ENCODE assay signal across 1 fruit fly cellular context in the genomic region with DNA sequence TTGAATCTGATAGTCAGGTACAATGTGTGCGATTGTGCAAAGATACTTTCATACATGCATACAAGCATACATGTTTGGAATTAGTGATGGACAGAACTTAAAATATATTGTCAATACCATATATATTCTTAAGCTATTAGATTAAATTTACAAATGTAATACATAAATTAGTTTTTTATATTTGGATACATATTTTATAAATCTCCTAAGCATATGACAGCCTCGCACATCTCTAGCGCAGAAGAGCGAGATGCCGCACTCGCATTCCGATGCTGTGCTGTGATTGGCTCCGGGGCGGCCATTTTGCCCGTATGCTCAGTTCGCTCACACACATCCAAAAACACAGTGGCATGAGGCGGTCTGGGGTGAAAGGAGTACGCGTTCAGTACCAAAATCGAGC.
TF ChIP-seq lines count a peak whose summit lies in the region.

A gene (plus strand): TSS at position 383 of the 400 bp plus-strand sequence.

TF ChIP-seq in whole organism, embryonic, 481 proteins besides CTCF, POLR2A, EP300 and RAD21 (continued from another document and continues in another):
- TF ChIP-seq CG8359 (GFP tag; optimal IDR thresholded peaks at IDR 0.05; lab: Kevin White, UChicago; ENCODE audit: borderline replicate concordance) (peak; percentile 78), Atf-2 (GFP tag; optimal IDR thresholded peaks at IDR 0.05; lab: Kevin White, UChicago) (no peak), fd64A (GFP tag; optimal IDR thresholded peaks at IDR 0.05; lab: Kevin White, UChicago) (peak; percentile 83), CG2875 (GFP tag; optimal IDR thresholded peaks at IDR 0.05; lab: Kevin White, UChicago) (peak; percentile 90), Drgx (GFP tag; IDR thresholded peaks at IDR 0.05; lab: Robert Waterston, UW) (peak; percentile 95), Hr51 (GFP tag; optimal IDR thresholded peaks at IDR 0.05; lab: Kevin White, UChicago) (peak; percentile 58 to 91), CG4360 (GFP tag; IDR thresholded peaks at IDR 0.05; lab: Robert Waterston, UW) (peak; percentile 75), CG34376 (GFP tag; optimal IDR thresholded peaks at IDR 0.05; lab: Kevin White, UChicago) (peak; percentile 86), Med (GFP tag; lab: Kevin White, UChicago) (peak; percentile 93), Doc3 (GFP tag; IDR thresholded peaks at IDR 0.05; lab: Robert Waterston, UW; ENCODE audit: partially characterized antibody) (peak; percentile 75; the same call in 2 of the 3 replicates), CG6689 (GFP tag; IDR thresholded peaks at IDR 0.05; lab: Robert Waterston, UW) (peak; percentile 95), tna (GFP tag; IDR thresholded peaks at IDR 0.05; lab: Robert Waterston, UW; ENCODE audit: partially characterized antibody) (peak; percentile 52; the same call in 1 of the 2 replicates), Fer3 (tag; optimal IDR thresholded peaks at IDR 0.05; lab: Kevin White, UChicago) (peak; percentile 88), CG32772 (GFP tag; IDR thresholded peaks at IDR 0.05; lab: Robert Waterston, UW) (peak; percentile 94), Xbp1 (GFP tag; optimal IDR thresholded peaks at IDR 0.05; lab: Kevin White, UChicago) (peak; percentile 90), az2 (GFP tag; optimal IDR thresholded peaks at IDR 0.05; lab: Kevin White, UChicago) (peak; percentile 89), HmgD (GFP tag; optimal IDR thresholded peaks at IDR 0.05; lab: Kevin White, UChicago) (no peak), CG13424 (tag; optimal IDR thresholded peaks at IDR 0.05; lab: Kevin White, UChicago) (peak; percentile 94), CG1233 (GFP tag; optimal IDR thresholded peaks at IDR 0.05; lab: Kevin White, UChicago) (peak; percentile 91), Ravus (GFP tag; IDR thresholded peaks at IDR 0.05; lab: Robert Waterston, UW) (peak; percentile 80), dm (GFP tag; optimal IDR thresholded peaks at IDR 0.05; lab: Kevin White, UChicago) (no peak), D19A (tag; optimal IDR thresholded peaks at IDR 0.05; lab: Kevin White, UChicago) (peak; percentile 92), D (optimal IDR thresholded peaks at IDR 0.05; lab: Kevin White, UChicago) (no peak), D (GFP tag; optimal IDR thresholded peaks at IDR 0.05; lab: Kevin White, UChicago) (peak; percentile 85), Ptx1 (GFP tag; IDR thresholded peaks at IDR 0.05; lab: Robert Waterston, UW) (peak; percentile 97), ato (GFP tag; IDR thresholded peaks at IDR 0.05; lab: Robert Waterston, UW; ENCODE audit: partially characterized antibody) (peak; percentile 45; the same call in 1 of the 2 replicates), NfI (GFP tag; optimal IDR thresholded peaks at IDR 0.05; lab: Kevin White, UChicago) (peak; percentile 84), CG8944 (GFP tag; optimal IDR thresholded peaks at IDR 0.05; lab: Kevin White, UChicago) (peak; percentile 31), crol (GFP tag; IDR thresholded peaks at IDR 0.05; lab: Robert Waterston, UW) (peak; percentile 55), ATbp (GFP tag; optimal IDR thresholded peaks at IDR 0.05; lab: Kevin White, UChicago) (peak; percentile 90), CG30020 (tag; optimal IDR thresholded peaks at IDR 0.05; lab: Kevin White, UChicago) (peak; percentile 67), zfh2 (GFP tag; optimal IDR thresholded peaks at IDR 0.05; lab: Kevin White, UChicago) (peak; percentile 29), rib (GFP tag; IDR thresholded peaks at IDR 0.05; lab: Robert Waterston, UW) (peak; percentile 81), usp (GFP tag; optimal IDR thresholded peaks at IDR 0.05; lab: Kevin White, UChicago) (no peak), pzg (GFP tag; optimal IDR thresholded peaks at IDR 0.05; lab: Kevin White, UChicago) (peak; percentile 2), CG10366 (GFP tag; IDR thresholded peaks at IDR 0.05; lab: Robert Waterston, UW) (peak; percentile 94), CG9876 (GFP tag; optimal IDR thresholded peaks at IDR 0.05; lab: Kevin White, UChicago) (no peak), Myb (GFP tag; optimal IDR thresholded peaks at IDR 0.05; lab: Kevin White, UChicago) (no peak), cato (GFP tag; optimal IDR thresholded peaks at IDR 0.05; lab: Kevin White, UChicago; ENCODE audit: borderline replicate concordance) (peak; percentile 77), ara (GFP tag; IDR thresholded peaks at IDR 0.05; lab: Robert Waterston, UW) (peak; percentile 98), zf30C (GFP tag; optimal IDR thresholded peaks at IDR 0.05; lab: Kevin White, UChicago) (no peak), CG2120 (GFP tag; optimal IDR thresholded peaks at IDR 0.05; lab: Kevin White, UChicago) (peak; percentile 76), H2.0 (GFP tag; IDR thresholded peaks at IDR 0.05; lab: Robert Waterston, UW) (peak; percentile 95), CG13123 (GFP tag; optimal IDR thresholded peaks at IDR 0.05; lab: Kevin White, UChicago) (peak; percentile 83), CG14667 (GFP tag; IDR thresholded peaks at IDR 0.05; lab: Robert Waterston, UW) (peak; percentile 93; the same call in 1 of the 2 replicates), unpg (GFP tag; optimal IDR thresholded peaks at IDR 0.05; lab: Kevin White, UChicago) (peak; percentile 96), psq (GFP tag; optimal IDR thresholded peaks at IDR 0.05; lab: Kevin White, UChicago) (peak; percentile 62), twi (tag; optimal IDR thresholded peaks at IDR 0.05; lab: Kevin White, UChicago) (peak; percentile 86), CG11723 (GFP tag; optimal IDR thresholded peaks at IDR 0.05; lab: Kevin White, UChicago) (peak; percentile 86), Usf (GFP tag; optimal IDR thresholded peaks at IDR 0.05; lab: Kevin White, UChicago) (peak; percentile 84), CG3163 (GFP tag; optimal IDR thresholded peaks at IDR 0.05; lab: Kevin White, UChicago) (no peak), Atf3 (GFP tag; optimal IDR thresholded peaks at IDR 0.05; lab: Kevin White, UChicago) (no peak), Kr (GFP tag; optimal IDR thresholded peaks at IDR 0.05; lab: Kevin White, UChicago) (peak; percentile 18), CG3726 (GFP tag; IDR thresholded peaks at IDR 0.05; lab: Robert Waterston, UW) (peak; percentile 90), dimm (GFP tag; IDR thresholded peaks at IDR 0.05; lab: Robert Waterston, UW) (peak; percentile 86), zen (tag; optimal IDR thresholded peaks at IDR 0.05; lab: Kevin White, UChicago) (peak; percentile 96), Rfx (GFP tag; IDR thresholded peaks at IDR 0.05; lab: Robert Waterston, UW) (peak; percentile 94), Spps (tag; optimal IDR thresholded peaks at IDR 0.05; lab: Kevin White, UChicago) (peak; percentile 95), Lpt (GFP tag; optimal IDR thresholded peaks at IDR 0.05; lab: Kevin White, UChicago) (no peak), CG5245 (GFP tag; optimal IDR thresholded peaks at IDR 0.05; lab: Kevin White, UChicago) (peak; percentile 84), row (GFP tag; IDR thresholded peaks at IDR 0.05; lab: Robert Waterston, UW) (peak; percentile 98), bowl (GFP tag; IDR thresholded peaks at IDR 0.05; lab: Robert Waterston, UW) (peak; percentile 90), CG6791 (GFP tag; IDR thresholded peaks at IDR 0.05; lab: Robert Waterston, UW; ENCODE audit: partially characterized antibody) (peak; percentile 58; the same call in 1 of the 3 replicates), CG4730 (GFP tag; IDR thresholded peaks at IDR 0.05; lab: Robert Waterston, UW) (peak; percentile 94), insv (GFP tag; optimal IDR thresholded peaks at IDR 0.05; lab: Kevin White, UChicago) (peak in 1 of 2 experiments; percentile 52), CHES-1-like (GFP tag; optimal IDR thresholded peaks at IDR 0.05; lab: Kevin White, UChicago) (no peak), stwl (tag; optimal IDR thresholded peaks at IDR 0.05; lab: Kevin White, UChicago) (peak; percentile 70), E2f2 (GFP tag; IDR thresholded peaks at IDR 0.05; lab: Robert Waterston, UW) (peak; percentile 83), tup (GFP tag; optimal IDR thresholded peaks at IDR 0.05; lab: Kevin White, UChicago) (peak; percentile 57), CG4424 (GFP tag; optimal IDR thresholded peaks at IDR 0.05; lab: Kevin White, UChicago) (peak; percentile 92), Dek (tag; optimal IDR thresholded peaks at IDR 0.05; lab: Kevin White, UChicago) (peak; percentile 91), Side (GFP tag; optimal IDR thresholded peaks at IDR 0.05; lab: Kevin White, UChicago) (peak; percentile 14), Hr3 (GFP tag; optimal IDR thresholded peaks at IDR 0.05; lab: Kevin White, UChicago) (peak; percentile 85), nom (GFP tag; optimal IDR thresholded peaks at IDR 0.05; lab: Kevin White, UChicago) (peak; percentile 86), Trl (optimal IDR thresholded peaks at IDR 0.05; lab: Kevin White, UChicago) (peak in 1 of 2 experiments; percentile 15), Trl (GFP tag; optimal IDR thresholded peaks at IDR 0.05; lab: Kevin White, UChicago) (peak; percentile 33), CG10267 (tag; optimal IDR thresholded peaks at IDR 0.05; lab: Kevin White, UChicago) (peak; percentile 91), knrl (GFP tag; IDR thresholded peaks at IDR 0.05; lab: Robert Waterston, UW; ENCODE audit: partially characterized antibody) (peak; percentile 68), Jarid2 (GFP tag; optimal IDR thresholded peaks at IDR 0.05; lab: Kevin White, UChicago) (peak; percentile 68), Dip2 (GFP tag; IDR thresholded peaks at IDR 0.05; lab: Robert Waterston, UW) (peak; percentile 22; the same call in 1 of the 2 replicates), CG10321 (GFP tag; IDR thresholded peaks at IDR 0.05; lab: Robert Waterston, UW) (peak; percentile 84), CG1832 (GFP tag; optimal IDR thresholded peaks at IDR 0.05; lab: Kevin White, UChicago) (peak; percentile 77), unc-4 (GFP tag; IDR thresholded peaks at IDR 0.05; lab: Robert Waterston, UW; ENCODE audit: partially characterized antibody) (peak; percentile 68), Oli (tag; optimal IDR thresholded peaks at IDR 0.05; lab: Kevin White, UChicago) (peak; percentile 89), CG34422 (GFP tag; IDR thresholded peaks at IDR 0.05; lab: Robert Waterston, UW) (peak; percentile 98), CG6254 (GFP tag; optimal IDR thresholded peaks at IDR 0.05; lab: Kevin White, UChicago) (peak; percentile 92), gsb (GFP tag; IDR thresholded peaks at IDR 0.05; lab: Robert Waterston, UW) (peak; percentile 89), CG10274 (GFP tag; optimal IDR thresholded peaks at IDR 0.05; lab: Kevin White, UChicago) (peak; percentile 49), CG12071 (GFP tag; optimal IDR thresholded peaks at IDR 0.05; lab: Kevin White, UChicago) (peak; percentile 67), CG34224 (GFP tag; IDR thresholded peaks at IDR 0.05; lab: Robert Waterston, UW; ENCODE audit: partially characterized antibody) (peak; percentile 71; the same call in 2 of the 3 replicates), hkb (optimal IDR thresholded peaks at IDR 0.05; lab: Kevin White, UChicago) (no peak), hkb (GFP tag; IDR thresholded peaks at IDR 0.05; lab: Robert Waterston, UW) (peak; percentile 98), BtbVII (GFP tag; optimal IDR thresholded peaks at IDR 0.05; lab: Kevin White, UChicago) (peak; percentile 81), CG2116 (GFP tag; optimal IDR thresholded peaks at IDR 0.05; lab: Kevin White, UChicago) (peak; percentile 80), HmgZ (tag; optimal IDR thresholded peaks at IDR 0.05; lab: Kevin White, UChicago) (peak; percentile 94), sc (optimal IDR thresholded peaks at IDR 0.05; lab: Kevin White, UChicago) (no peak), sc (GFP tag; optimal IDR thresholded peaks at IDR 0.05; lab: Kevin White, UChicago) (peak; percentile 79), CG12769 (tag; optimal IDR thresholded peaks at IDR 0.05; lab: Kevin White, UChicago) (peak; percentile 93), CG1024 (GFP tag; IDR thresholded peaks at IDR 0.05; lab: Robert Waterston, UW) (peak; percentile 90), CG10959 (GFP tag; IDR thresholded peaks at IDR 0.05; lab: Robert Waterston, UW) (peak; percentile 92), repo (GFP tag; optimal IDR thresholded peaks at IDR 0.05; lab: Kevin White, UChicago) (no peak), sim (GFP tag; IDR thresholded peaks at IDR 0.05; lab: Robert Waterston, UW) (peak; percentile 92), ham (GFP tag; IDR thresholded peaks at IDR 0.05; lab: Robert Waterston, UW) (peak; percentile 60; the same call in 1 of the 2 replicates), CG33557 (GFP tag; optimal IDR thresholded peaks at IDR 0.05; lab: Kevin White, UChicago) (peak; percentile 93), Opbp (GFP tag; IDR thresholded peaks at IDR 0.05; lab: Robert Waterston, UW; ENCODE audit: partially characterized antibody) (peak; percentile 59; the same call in 1 of the 3 replicates), CG11560 (tag; IDR thresholded peaks at IDR 0.05; lab: Robert Waterston, UW) (peak; percentile 66; the same call in 2 of the 3 replicates), CG14014 (GFP tag; IDR thresholded peaks at IDR 0.05; lab: Robert Waterston, UW) (peak; percentile 95), CG13624 (GFP tag; optimal IDR thresholded peaks at IDR 0.05; lab: Kevin White, UChicago) (peak; percentile 46), exex (tag; optimal IDR thresholded peaks at IDR 0.05; lab: Kevin White, UChicago) (no peak), dati (GFP tag; IDR thresholded peaks at IDR 0.05; lab: Robert Waterston, UW) (peak; percentile 85), grn (GFP tag; optimal IDR thresholded peaks at IDR 0.05; lab: Kevin White, UChicago) (peak; percentile 47), CG9932 (GFP tag; IDR thresholded peaks at IDR 0.05; lab: Robert Waterston, UW) (peak; percentile 88), CG31441 (GFP tag; IDR thresholded peaks at IDR 0.05; lab: Robert Waterston, UW) (peak; percentile 97), sisA (GFP tag; IDR thresholded peaks at IDR 0.05; lab: Robert Waterston, UW) (peak; percentile 84), ranshi (GFP tag; IDR thresholded peaks at IDR 0.05; lab: Robert Waterston, UW) (peak; percentile 97), pb (GFP tag; optimal IDR thresholded peaks at IDR 0.05; lab: Kevin White, UChicago) (no peak), grau (tag; optimal IDR thresholded peaks at IDR 0.05; lab: Kevin White, UChicago) (peak; percentile 92), dysf (GFP tag; IDR thresholded peaks at IDR 0.05; lab: Robert Waterston, UW) (peak; percentile 95), HLHmδ (GFP tag; optimal IDR thresholded peaks at IDR 0.05; lab: Kevin White, UChicago) (peak; percentile 70), CG4820 (GFP tag; optimal IDR thresholded peaks at IDR 0.05; lab: Kevin White, UChicago) (peak; percentile 82), eve (GFP tag; optimal IDR thresholded peaks at IDR 0.05; lab: Kevin White, UChicago) (no peak), mirr (GFP tag; optimal IDR thresholded peaks at IDR 0.05; lab: Kevin White, UChicago) (peak; percentile 47), danr (GFP tag; IDR thresholded peaks at IDR 0.05; lab: Robert Waterston, UW) (peak; percentile 86), tap (tag; optimal IDR thresholded peaks at IDR 0.05; lab: Kevin White, UChicago) (peak; percentile 94)
